Worm (Caenorhabditis elegans) whole organism, L2 larva: Measurements from ENCODE around the gene K06B9.6.

Source experiments
- F13H6.1 ChIP-seq: sonication (generic microtip); optimal IDR thresholded peaks from 2 replicates; lab custom pipeline; 2016; ENCODE audit warnings: missing genetic modification characterization, missing compliant biosample characterization
- Y55F3AM.14 ChIP-seq: fragments of 200-800 bp; sonication (Bioruptor generic); optimal IDR thresholded peaks from 2 replicates; lab custom pipeline; 2018; ENCODE audit warnings: mild to moderate bottlenecking, missing genetic modification characterization, missing compliant biosample characterization
- ZK546.5 ChIP-seq: sonication (generic microtip); optimal IDR thresholded peaks from 2 replicates; lab custom pipeline; 2017; ENCODE audit warnings: missing biosample characterization, missing genetic modification characterization
- alr-1 ChIP-seq: fragments of 150-350 bp; optimal IDR thresholded peaks from 2 replicates; lab custom pipeline; 2014; ENCODE audit warnings: missing biosample characterization, missing genetic modification characterization
- aly-2 ChIP-seq: fragments of 150-350 bp; optimal IDR thresholded peaks from 2 replicates; lab custom pipeline; 2014; ENCODE audit warnings: missing biosample characterization, missing genetic modification characterization
- ama-1 ChIP-seq: fragments of 150-350 bp; optimal IDR thresholded peaks from 2 replicates; lab custom pipeline; 2018; ENCODE audit warnings: inconsistent platforms
- blmp-1 ChIP-seq: sonication (generic microtip); optimal IDR thresholded peaks from 2 replicates; lab custom pipeline; 2017; ENCODE audit warnings: missing genetic modification characterization, mild to moderate bottlenecking, missing compliant biosample characterization, antibody characterized with exemption, moderate library complexity; ENCODE audit not compliant: insufficient read depth
- ceh-16 ChIP-seq: fragments of 150-350 bp; optimal IDR thresholded peaks from 2 replicates; lab custom pipeline; 2014; ENCODE audit warnings: missing biosample characterization, missing genetic modification characterization
- ceh-82 ChIP-seq: fragments of 150-350 bp; optimal IDR thresholded peaks from 2 replicates; lab custom pipeline; 2014; ENCODE audit warnings: missing biosample characterization, missing genetic modification characterization
- dmd-4 ChIP-seq: sonication (generic microtip); optimal IDR thresholded peaks from 2 replicates; lab custom pipeline; 2017; ENCODE audit warnings: missing biosample characterization, missing genetic modification characterization
- elt-1 ChIP-seq: fragments of 150-350 bp; optimal IDR thresholded peaks from 2 replicates; lab custom pipeline; 2014; ENCODE audit warnings: missing biosample characterization, missing genetic modification characterization
- elt-3 ChIP-seq: sonication (generic microtip); optimal IDR thresholded peaks from 2 replicates; lab custom pipeline; 2017; ENCODE audit warnings: missing biosample characterization, missing genetic modification characterization
- fos-1 ChIP-seq: fragments of 150-350 bp; optimal IDR thresholded peaks from 2 replicates; lab custom pipeline; 2014; ENCODE audit warnings: missing biosample characterization, missing genetic modification characterization
- gmeb-1 ChIP-seq: fragments of 150-350 bp; optimal IDR thresholded peaks from 2 replicates; lab custom pipeline; 2014; ENCODE audit warnings: missing biosample characterization, missing genetic modification characterization
- lin-11 ChIP-seq: fragments of 150-350 bp; sonication (generic microtip); optimal IDR thresholded peaks from 2 replicates; lab custom pipeline; 2014; ENCODE audit warnings: missing biosample characterization, missing genetic modification characterization, inconsistent platforms, mixed read lengths
- lin-13 ChIP-seq: fragments of 150-350 bp; optimal IDR thresholded peaks from 2 replicates; lab custom pipeline; 2014; ENCODE audit warnings: missing biosample characterization, missing genetic modification reagents, missing genetic modification characterization
- lsy-2 ChIP-seq, 2 experiments: fragments of 150-350 bp in 1 of 2; sonication (generic microtip) in 1 of 2; optimal IDR thresholded peaks; 2 replicates each; lab custom pipeline; 2014 to 2017; ENCODE audit warnings: missing biosample characterization in 2 of 2, missing genetic modification characterization in 2 of 2
- mab-5 ChIP-seq: fragments of 150-350 bp; optimal IDR thresholded peaks from 2 replicates; lab custom pipeline; 2014; ENCODE audit warnings: missing biosample characterization, missing genetic modification characterization
- nhr-10 ChIP-seq: sonication (generic microtip); optimal IDR thresholded peaks from 2 replicates; lab custom pipeline; 2017; ENCODE audit warnings: missing biosample characterization, missing genetic modification characterization
- nhr-11 ChIP-seq: fragments of 150-350 bp; optimal IDR thresholded peaks from 2 replicates; lab custom pipeline; 2014; ENCODE audit warnings: missing biosample characterization, missing genetic modification characterization
- nhr-12 ChIP-seq: fragments of 150-350 bp; optimal IDR thresholded peaks from 2 replicates; lab custom pipeline; 2014; ENCODE audit warnings: missing biosample characterization, missing genetic modification characterization
- nhr-21 ChIP-seq: fragments of 150-350 bp; optimal IDR thresholded peaks from 2 replicates; lab custom pipeline; 2014; ENCODE audit warnings: missing biosample characterization, missing genetic modification characterization
- nhr-23 ChIP-seq: fragments of 150-350 bp; optimal IDR thresholded peaks from 2 replicates; lab custom pipeline; 2014; ENCODE audit warnings: missing biosample characterization, missing genetic modification reagents, missing genetic modification characterization
- nhr-237 ChIP-seq: fragments of 150-350 bp; optimal IDR thresholded peaks from 2 replicates; lab custom pipeline; 2014; ENCODE audit warnings: missing biosample characterization, missing genetic modification characterization
- nhr-25 ChIP-seq: fragments of 150-350 bp; sonication (generic microtip); optimal IDR thresholded peaks from 3 replicates; lab custom pipeline; 2014; ENCODE audit warnings: missing biosample characterization, missing genetic modification characterization
- nhr-6 ChIP-seq: fragments of 150-350 bp; optimal IDR thresholded peaks from 2 replicates; lab custom pipeline; 2014; ENCODE audit warnings: missing biosample characterization, missing genetic modification characterization
- sem-4 ChIP-seq: fragments of 150-350 bp; optimal IDR thresholded peaks from 2 replicates; lab custom pipeline; 2014; ENCODE audit warnings: missing biosample characterization, missing genetic modification reagents, missing genetic modification characterization
- skn-1 ChIP-seq: sonication (generic microtip); optimal IDR thresholded peaks from 2 replicates; lab custom pipeline; 2017; ENCODE audit warnings: missing biosample characterization, missing genetic modification characterization
- sma-3 ChIP-seq: sonication (generic microtip); optimal IDR thresholded peaks from 2 replicates; lab custom pipeline; 2016; ENCODE audit warnings: missing genetic modification reagents, missing genetic modification characterization, missing compliant biosample characterization
- sma-9 ChIP-seq, 2 experiments: fragments of 150-350 bp in 1 of 2; sonication (generic microtip) in 1 of 2; optimal IDR thresholded peaks; 2 replicates each; lab custom pipeline; 2014 to 2016; ENCODE audit warnings: missing genetic modification characterization in 2 of 2, mild to moderate bottlenecking in 1 of 2, missing biosample characterization in 1 of 2, missing compliant biosample characterization in 1 of 2, missing genetic modification reagents in 1 of 2, moderate library complexity in 1 of 2
- unc-39 ChIP-seq: fragments of 150-350 bp; optimal IDR thresholded peaks from 2 replicates; lab custom pipeline; 2014; ENCODE audit warnings: missing biosample characterization, missing genetic modification characterization
- unc-55 ChIP-seq: fragments of 150-350 bp; sonication (generic microtip); optimal IDR thresholded peaks from 3 replicates; lab custom pipeline; 2014; ENCODE audit warnings: missing biosample characterization, missing genetic modification reagents, missing genetic modification characterization
- unc-62 ChIP-seq: fragments of 150-350 bp; optimal IDR thresholded peaks from 2 replicates; lab custom pipeline; 2014; ENCODE audit warnings: missing biosample characterization, missing genetic modification reagents, missing genetic modification characterization
- ztf-1 ChIP-seq: fragments of 200-800 bp; sonication (Bioruptor generic); conservative IDR thresholded peaks from 2 replicates; pipeline ENCODE4 v1.3.6; 2022; ENCODE audit warnings: missing genetic modification characterization, missing compliant biosample characterization
- ztf-4 ChIP-seq: fragments of 150-350 bp; optimal IDR thresholded peaks from 2 replicates; lab custom pipeline; 2014; ENCODE audit warnings: missing biosample characterization, missing genetic modification characterization

K06B9.6 gene

DNA sequence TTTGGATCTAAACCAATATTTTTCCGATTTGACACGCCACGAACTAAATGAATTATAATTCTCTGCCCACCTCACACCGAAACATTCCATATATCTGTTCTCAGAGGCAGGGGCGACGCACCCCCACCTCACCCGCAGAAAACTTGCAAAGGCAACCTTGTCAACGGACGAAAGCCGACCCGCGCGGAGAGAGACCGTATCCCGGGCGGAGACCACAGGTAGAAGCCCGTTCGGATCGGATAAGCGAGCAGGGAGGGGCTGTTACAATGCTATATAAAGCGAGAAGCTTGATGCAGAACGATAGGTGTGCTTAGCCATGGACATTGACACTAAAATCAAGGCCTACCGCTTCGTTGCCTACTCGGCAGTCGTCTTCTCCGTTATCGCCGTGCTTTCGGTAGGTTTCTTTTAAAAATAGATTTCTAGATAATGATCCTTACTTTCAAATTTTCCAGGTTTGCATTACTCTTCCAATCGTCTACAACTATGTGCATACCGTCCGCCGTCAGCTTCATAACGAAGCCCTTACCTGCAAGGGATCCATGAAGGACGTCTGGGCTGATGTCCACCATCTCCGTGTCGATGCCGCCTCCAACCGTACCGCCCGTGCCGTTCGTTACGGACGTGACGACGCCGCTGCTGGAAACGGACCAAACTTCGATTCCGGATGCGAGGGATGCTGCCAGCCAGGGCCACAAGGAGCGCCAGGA, 38.8 kb upstream of the K06B9.6 start, which contains the start of the genes zipt-2.2 and dpy-13:
Gene zipt-2.2, minus strand, starts transcription at position 51 of the 710 bp plus-strand sequence.
Gene dpy-13, plus strand, starts transcription at position 300 of the 710 bp plus-strand sequence.
- no peak for TF ChIP-seq blmp-1 (tag; lab: Kevin White, UChicago)
- no peak for TF ChIP-seq ZK546.5 (tag; lab: Kevin White, UChicago)
- peak; percentile 42 for TF ChIP-seq nhr-21 (tag; lab: Kevin White, UChicago)
- peak; percentile 87 for TF ChIP-seq ama-1 (lab: Kevin White, UChicago)

DNA sequence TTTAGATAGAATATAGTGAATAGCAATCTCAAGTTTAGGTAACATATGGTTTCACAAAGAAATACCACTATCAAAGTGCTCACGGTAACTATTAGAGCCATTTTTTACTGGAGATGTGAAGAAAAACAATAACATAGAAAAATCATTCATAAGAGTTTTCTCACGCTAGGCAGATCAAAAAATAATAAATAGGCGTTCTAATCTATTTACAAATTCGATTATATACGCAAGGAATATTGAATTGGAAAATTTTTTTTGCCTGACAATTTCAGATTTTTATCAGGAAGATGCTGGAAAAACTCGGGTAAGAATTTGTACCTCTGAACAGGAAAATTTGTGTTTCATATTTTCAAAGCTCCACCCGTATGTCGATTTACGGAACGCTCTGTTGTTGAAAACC, 31.3 kb upstream of the K06B9.6 start, which contains the start of gene srbc-70:
Gene srbc-70, minus strand, starts transcription at position 101 of the 400 bp plus-strand sequence.
- TF ChIP-seq nhr-23 (tag; lab: Kevin White, UChicago) (no peak), sem-4 (tag; lab: Kevin White, UChicago) (no peak), gmeb-1 (tag; lab: Kevin White, UChicago) (no peak), blmp-1 (tag; lab: Kevin White, UChicago) (no peak), unc-55 (GFP tag; lab: Kevin White, UChicago) (no peak), ceh-16 (tag; lab: Kevin White, UChicago) (no peak), ceh-82 (no peak), ztf-4 (tag; lab: Kevin White, UChicago) (no peak), skn-1 (tag; lab: Kevin White, UChicago) (no peak), nhr-237 (tag; lab: Kevin White, UChicago) (no peak), nhr-25 (no peak)

- TF ChIP-seq nhr-11 (tag; lab: Kevin White, UChicago) = no peak
- TF ChIP-seq lin-13 = no peak
- TF ChIP-seq fos-1 = no peak
- TF ChIP-seq ZK546.5 (tag; lab: Kevin White, UChicago) = no peak
- TF ChIP-seq, all 48 proteins: peak for 0
These were observed 29.2 kb upstream of the K06B9.6 start, which contains the start of gene srbc-71 for ce11 chrIV:4225851-4226250. Gene srbc-71 (minus strand): TSS chrIV:4225951.

DNA sequence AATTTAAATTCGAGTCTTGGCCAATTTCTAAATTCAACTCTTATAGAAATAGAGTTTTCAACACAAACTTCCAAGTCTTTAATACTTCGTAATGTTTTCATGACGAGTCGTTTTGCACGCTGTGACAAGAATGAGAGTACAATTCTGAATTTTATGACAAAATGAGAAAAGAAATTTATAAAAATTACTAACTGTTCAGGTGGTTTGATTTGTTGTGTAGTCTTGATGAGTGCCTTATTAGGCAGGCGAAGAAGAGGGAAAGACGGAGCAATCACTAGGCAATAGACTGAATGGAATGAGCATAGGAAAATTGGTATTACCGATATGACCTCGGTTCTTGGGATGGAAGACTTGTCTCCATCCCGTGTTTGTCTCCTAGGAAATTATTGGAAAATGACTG, 23.4 kb upstream of the K06B9.6 start, which contains the start of gene F30B5.11:
Gene F30B5.11, minus strand, starts transcription at position 101 of the 400 bp plus-strand sequence.
- TF ChIP-seq ceh-82 = no peak
- no peak for TF ChIP-seq lin-13
- no peak for TF ChIP-seq gmeb-1 (tag; lab: Kevin White, UChicago)
- no peak for TF ChIP-seq blmp-1 (tag; lab: Kevin White, UChicago)
- no peak for TF ChIP-seq aly-2 (tag; lab: Kevin White, UChicago)
- no peak for TF ChIP-seq ZK546.5 (tag; lab: Kevin White, UChicago)
- no peak for TF ChIP-seq nhr-21 (tag; lab: Kevin White, UChicago)
- TF ChIP-seq lsy-2 (tag; optimal IDR thresholded peaks at IDR 0.05; lab: Kevin White, UChicago) = no peak
- TF ChIP-seq sem-4 (tag; lab: Kevin White, UChicago) = no peak
- TF ChIP-seq lin-11 (tag; lab: Kevin White, UChicago) = no peak
- TF ChIP-seq nhr-6 (tag; lab: Kevin White, UChicago) = no peak
- no peak for TF ChIP-seq skn-1 (tag; lab: Kevin White, UChicago)
- no peak for TF ChIP-seq elt-1 (tag; lab: Kevin White, UChicago)
- TF ChIP-seq alr-1 (tag; lab: Kevin White, UChicago) = no peak
- no peak for TF ChIP-seq elt-3

- TF ChIP-seq skn-1 (tag; lab: Kevin White, UChicago) = no peak
- TF ChIP-seq Y55F3AM.14 (GFP tag; lab: Kevin White, UChicago) = no peak
- TF ChIP-seq sma-3 (GFP tag; lab: Kevin White, UChicago) = no peak
- TF ChIP-seq nhr-6 (tag; lab: Kevin White, UChicago) = no peak
- no peak for TF ChIP-seq ama-1 (lab: Kevin White, UChicago)
- no peak for TF ChIP-seq elt-1 (tag; lab: Kevin White, UChicago)
- TF ChIP-seq mab-5 (tag; lab: Kevin White, UChicago) = no peak
- no peak for TF ChIP-seq lin-13
- no peak for TF ChIP-seq F13H6.1 (tag; lab: Kevin White, UChicago)
- TF ChIP-seq ztf-1 (GFP tag; lab: Robert Waterston, UW) = no peak
- TF ChIP-seq lin-11 (tag; lab: Kevin White, UChicago) = no peak
- TF ChIP-seq nhr-10 (tag; lab: Kevin White, UChicago) = no peak
- no peak for TF ChIP-seq dmd-4 (tag; lab: Kevin White, UChicago)
- no peak for TF ChIP-seq sma-9 (GFP tag; optimal IDR thresholded peaks at IDR 0.05; lab: Kevin White, UChicago)
- TF ChIP-seq sma-9 (tag; optimal IDR thresholded peaks at IDR 0.05; lab: Kevin White, UChicago) = no peak
- no peak for TF ChIP-seq unc-39
- no peak for TF ChIP-seq unc-62 (GFP tag; lab: Kevin White, UChicago)
- no peak for TF ChIP-seq nhr-11 (tag; lab: Kevin White, UChicago)
- no peak for TF ChIP-seq nhr-12
These were observed 21.6 kb upstream of the K06B9.6 start for ce11 chrIV:4218276-4218675.
